Fruit fly (Drosophila melanogaster) whole organism, embryonic: ENCODE results near the gene Slc25A46a.
A peak's percentile ranks its signal among the peaks of the same experiment; 100 is the strongest.

Experiments
- Antp ChIP-seq: fragments of 200-800 bp; sonication (Bioruptor generic); optimal IDR thresholded peaks from 3 replicates; lab custom pipeline; 2016; ENCODE audit warnings: missing biosample characterization, missing genetic modification characterization
- Awh ChIP-seq: fragments of 200-800 bp; sonication (Bioruptor generic); IDR thresholded peaks from 2 replicates; pipeline ENCODE4, ENCODE4 v1.3.6; 2022; ENCODE audit warnings: missing biosample characterization, missing genetic modification characterization
- CG11560 ChIP-seq: fragments of 200-800 bp; sonication (Bioruptor generic); IDR thresholded peaks from 3 replicates; pipeline ENCODE4 v1.3.6; 2022; ENCODE audit warnings: missing biosample characterization, missing genetic modification characterization
- CG12155 ChIP-seq: fragments of 200-800 bp; sonication (Bioruptor generic); optimal IDR thresholded peaks from 3 replicates; lab custom pipeline; 2016; ENCODE audit warnings: missing biosample characterization, missing genetic modification characterization
- CG12659 ChIP-seq: fragments of 200-800 bp; sonication (Bioruptor generic); optimal IDR thresholded peaks from 3 replicates; lab custom pipeline; 2017; ENCODE audit warnings: mild to moderate bottlenecking, missing biosample characterization, missing genetic modification reagents, missing genetic modification characterization
- CG13775 ChIP-seq: fragments of 200-800 bp; sonication (Bioruptor generic); optimal IDR thresholded peaks from 3 replicates; lab custom pipeline; 2017; ENCODE audit warnings: missing biosample characterization, mild to moderate bottlenecking, missing genetic modification characterization
- CG14710 ChIP-seq: fragments of 200-800 bp; sonication (Bioruptor generic); optimal IDR thresholded peaks from 3 replicates; lab custom pipeline; 2019; ENCODE audit warnings: missing biosample characterization, mild to moderate bottlenecking, missing genetic modification characterization, moderate library complexity
- CG15479 ChIP-seq: fragments of 200-800 bp; sonication (Bioruptor generic); optimal IDR thresholded peaks from 3 replicates; lab custom pipeline; 2019; ENCODE audit warnings: missing biosample characterization, mild to moderate bottlenecking, missing genetic modification characterization, moderate library complexity
- CG16779 ChIP-seq: fragments of 200-800 bp; sonication (Bioruptor generic); IDR thresholded peaks from 2 replicates; pipeline ENCODE4 v1.3.6; 2022; ENCODE audit warnings: missing biosample characterization, missing genetic modification characterization
- CG1792 ChIP-seq: fragments of 200-800 bp; sonication (Bioruptor generic); optimal IDR thresholded peaks from 2 replicates; lab custom pipeline; 2016; ENCODE audit warnings: missing biosample characterization, missing genetic modification characterization
- CG30403 ChIP-seq: fragments of 200-800 bp; sonication (Bioruptor generic); optimal IDR thresholded peaks from 3 replicates; lab custom pipeline; 2016; ENCODE audit warnings: missing biosample characterization, missing genetic modification characterization
- CG3995 ChIP-seq: fragments of 200-800 bp; sonication (Bioruptor generic); optimal IDR thresholded peaks from 3 replicates; lab custom pipeline; 2016; ENCODE audit warnings: missing biosample characterization, missing genetic modification characterization
- CG4360 ChIP-seq: fragments of 200-800 bp; sonication (Bioruptor generic); IDR thresholded peaks from 2 replicates; pipeline ENCODE4 v1.3.6; 2022; ENCODE audit warnings: missing biosample characterization, missing genetic modification characterization
- CG43689 ChIP-seq: fragments of 200-800 bp; sonication (Bioruptor generic); IDR thresholded peaks from 2 replicates; pipeline ENCODE4 v1.3.6; 2022; ENCODE audit warnings: missing biosample characterization, missing genetic modification characterization
- CG8388 ChIP-seq: fragments of 200-800 bp; sonication (Bioruptor generic); optimal IDR thresholded peaks from 2 replicates; lab custom pipeline; 2019; ENCODE audit warnings: missing biosample characterization, mild to moderate bottlenecking, missing genetic modification characterization, moderate library complexity
- CG8478 ChIP-seq: fragments of >200 bp; optimal IDR thresholded peaks from 2 replicates; lab custom pipeline; 2018
- CTCF ChIP-seq: fragments of 200-800 bp; sonication (Bioruptor generic); optimal IDR thresholded peaks from 2 replicates; lab custom pipeline; 2017; ENCODE audit warnings: missing biosample characterization, mild to moderate bottlenecking, missing genetic modification characterization, moderate library complexity
- D ChIP-seq, 2 experiments: fragments of 200-800 bp in 1 of 2; fragments of >200 bp in 1 of 2; sonication (Bioruptor generic) in 1 of 2; optimal IDR thresholded peaks; 2 replicates in 1 of 2; 3 replicates in 1 of 2; lab custom pipeline; 2017; ENCODE audit warnings: mild to moderate bottlenecking in 1 of 2, missing biosample characterization in 1 of 2, missing genetic modification characterization in 1 of 2, missing genetic modification reagents in 1 of 2
- Deaf1 ChIP-seq: fragments of 200-800 bp; optimal IDR thresholded peaks from 3 replicates; lab custom pipeline; 2019; ENCODE audit warnings: missing biosample characterization, mild to moderate bottlenecking, missing genetic modification characterization, moderate library complexity
- Dek ChIP-seq: fragments of 200-800 bp; sonication (Bioruptor generic); optimal IDR thresholded peaks from 3 replicates; lab custom pipeline; 2019; ENCODE audit warnings: missing biosample characterization, mild to moderate bottlenecking, missing genetic modification characterization, moderate library complexity
- Dp ChIP-seq: fragments of 200-800 bp; sonication (Bioruptor generic); optimal IDR thresholded peaks from 2 replicates; lab custom pipeline; 2018; ENCODE audit warnings: missing biosample characterization, mild to moderate bottlenecking, missing genetic modification characterization, moderate library complexity
- E2f2 ChIP-seq: fragments of 200-800 bp; sonication (Bioruptor generic); IDR thresholded peaks from 2 replicates; pipeline ENCODE4 v1.3.6; 2022; ENCODE audit warnings: missing biosample characterization, missing genetic modification characterization
- Eip74EF ChIP-seq, 2 experiments: fragments of 200-800 bp in 1 of 2; fragments of >200 bp in 1 of 2; sonication (Bioruptor generic) in 1 of 2; optimal IDR thresholded peaks; 2 replicates each; lab custom pipeline; 2017 to 2019; ENCODE audit warnings: missing biosample characterization in 2 of 2, missing genetic modification characterization in 2 of 2, mild to moderate bottlenecking in 1 of 2, moderate library complexity in 1 of 2
- Ets65A ChIP-seq: fragments of 200-800 bp; sonication (Bioruptor generic); peaks from one replicate; lab custom pipeline; 2016; ENCODE audit warnings: missing biosample characterization, missing genetic modification characterization
- Fer3 ChIP-seq: fragments of 200-800 bp; sonication (Bioruptor generic); optimal IDR thresholded peaks from 2 replicates; lab custom pipeline; 2018; ENCODE audit warnings: missing biosample characterization, mild to moderate bottlenecking, missing genetic modification characterization, moderate library complexity
- H2.0 ChIP-seq: fragments of 200-800 bp; sonication (Bioruptor generic); IDR thresholded peaks from 2 replicates; pipeline ENCODE4 v1.3.6; 2022; ENCODE audit warnings: missing biosample characterization, missing genetic modification characterization
- HmgZ ChIP-seq: fragments of 200-800 bp; sonication (Bioruptor generic); optimal IDR thresholded peaks from 2 replicates; lab custom pipeline; 2018; ENCODE audit warnings: missing biosample characterization, mild to moderate bottlenecking, missing genetic modification characterization
- Nf-YB ChIP-seq: fragments of 200-800 bp; sonication (Bioruptor generic); optimal IDR thresholded peaks from 3 replicates; lab custom pipeline; 2019; ENCODE audit warnings: missing biosample characterization, mild to moderate bottlenecking, missing genetic modification characterization, moderate library complexity
- NfI ChIP-seq: fragments of 200-800 bp; sonication (Bioruptor generic); optimal IDR thresholded peaks from 3 replicates; lab custom pipeline; 2018; ENCODE audit warnings: missing biosample characterization, mild to moderate bottlenecking, missing genetic modification characterization, moderate library complexity
- ase ChIP-seq: fragments of 200-800 bp; sonication (Bioruptor generic); IDR thresholded peaks from 3 replicates; pipeline ENCODE4 v1.3.6; 2022; ENCODE audit warnings: missing biosample characterization, missing genetic modification characterization
- ato ChIP-seq: fragments of 200-800 bp; sonication (Bioruptor generic); IDR thresholded peaks from 2 replicates; pipeline ENCODE4 v1.3.6; 2022; ENCODE audit warnings: missing biosample characterization, missing genetic modification characterization; ENCODE audit not compliant: partially characterized antibody
- cg ChIP-seq: fragments of 200-800 bp; sonication (Bioruptor generic); optimal IDR thresholded peaks from 3 replicates; lab custom pipeline; 2019; ENCODE audit warnings: missing biosample characterization, mild to moderate bottlenecking, missing genetic modification characterization, moderate library complexity
- chn ChIP-seq: fragments of 200-800 bp; sonication (Bioruptor generic); optimal IDR thresholded peaks from 2 replicates; lab custom pipeline; 2016; ENCODE audit warnings: missing biosample characterization, missing genetic modification characterization
- corto ChIP-seq: fragments of 200-800 bp; sonication (Bioruptor generic); optimal IDR thresholded peaks from 2 replicates; lab custom pipeline; 2016; ENCODE audit warnings: missing biosample characterization, mild to moderate bottlenecking, missing genetic modification characterization, moderate library complexity
- crc ChIP-seq: fragments of 200-800 bp; sonication (Bioruptor generic); optimal IDR thresholded peaks from 2 replicates; lab custom pipeline; 2016; ENCODE audit warnings: missing biosample characterization, missing genetic modification characterization
- dm ChIP-seq: fragments of 200-800 bp; sonication (Bioruptor generic); optimal IDR thresholded peaks from 3 replicates; lab custom pipeline; 2016; ENCODE audit warnings: missing biosample characterization, missing genetic modification characterization
- dmrt11E ChIP-seq: fragments of 200-800 bp; sonication (Bioruptor generic); optimal IDR thresholded peaks from 3 replicates; lab custom pipeline; 2018; ENCODE audit warnings: missing biosample characterization, mild to moderate bottlenecking, missing genetic modification characterization, moderate library complexity
- h ChIP-seq: fragments of >200 bp; optimal IDR thresholded peaks from 2 replicates; lab custom pipeline; 2017
- hbn ChIP-seq: fragments of 200-800 bp; sonication (Bioruptor generic); IDR thresholded peaks from 2 replicates; pipeline ENCODE4 v1.3.6; 2022; ENCODE audit warnings: missing biosample characterization, missing genetic modification characterization; ENCODE audit not compliant: partially characterized antibody
- kay ChIP-seq: fragments of 200-800 bp; sonication (Bioruptor generic); optimal IDR thresholded peaks from 2 replicates; lab custom pipeline; 2016; ENCODE audit warnings: missing biosample characterization, missing genetic modification characterization
- mirr ChIP-seq: fragments of 200-800 bp; sonication (Bioruptor generic); optimal IDR thresholded peaks from 3 replicates; lab custom pipeline; 2018; ENCODE audit warnings: missing biosample characterization, mild to moderate bottlenecking, missing genetic modification characterization
- mld ChIP-seq: fragments of 200-800 bp; sonication (Bioruptor generic); IDR thresholded peaks from 3 replicates; pipeline ENCODE4 v1.3.6; 2022; ENCODE audit warnings: missing biosample characterization, missing genetic modification characterization; ENCODE audit not compliant: partially characterized antibody
- onecut ChIP-seq: fragments of 200-800 bp; sonication (Bioruptor generic); IDR thresholded peaks from 2 replicates; pipeline ENCODE4 v1.3.6; 2022; ENCODE audit warnings: missing biosample characterization, missing genetic modification characterization
- pan ChIP-seq, 4 experiments: fragments of >200 bp in 3 of 4; fragments of 200-800 bp in 1 of 4; sonication (Bioruptor generic) in 1 of 4; optimal IDR thresholded peaks in 3 of 4; IDR thresholded peaks in 1 of 4; 2 replicates each; pipeline versions ENCODE4 v1.3.6 to Lab custom; 2017 to 2022; ENCODE audit warnings: missing biosample characterization in 2 of 4, missing genetic modification characterization in 2 of 4, mixed read lengths in 1 of 4
- slou ChIP-seq: fragments of 200-800 bp; sonication (Bioruptor generic); optimal IDR thresholded peaks from 3 replicates; lab custom pipeline; 2016; ENCODE audit warnings: missing biosample characterization, missing genetic modification characterization
- sob ChIP-seq: fragments of 200-800 bp; sonication (Bioruptor generic); IDR thresholded peaks from 2 replicates; pipeline ENCODE4 v1.3.6; 2022; ENCODE audit warnings: missing biosample characterization, missing genetic modification characterization
- sqz ChIP-seq: fragments of 200-800 bp; sonication (Bioruptor generic); optimal IDR thresholded peaks from 3 replicates; lab custom pipeline; 2018; ENCODE audit warnings: missing biosample characterization, mild to moderate bottlenecking, missing genetic modification characterization
- ssp ChIP-seq: fragments of 200-800 bp; sonication (Bioruptor generic); IDR thresholded peaks from 2 replicates; pipeline ENCODE4 v1.3.6; 2022; ENCODE audit warnings: missing biosample characterization, missing genetic modification characterization
- tap ChIP-seq: fragments of 200-800 bp; optimal IDR thresholded peaks from 3 replicates; lab custom pipeline; 2019; ENCODE audit warnings: missing biosample characterization, mild to moderate bottlenecking, missing genetic modification characterization, moderate library complexity
- z ChIP-seq: fragments of 200-800 bp; sonication (Bioruptor generic); IDR thresholded peaks from 3 replicates; pipeline ENCODE4 v1.3.6; 2022; ENCODE audit warnings: missing biosample characterization, missing genetic modification characterization
- zen ChIP-seq: fragments of 200-800 bp; sonication (Bioruptor generic); optimal IDR thresholded peaks from 3 replicates; lab custom pipeline; 2018; ENCODE audit warnings: missing biosample characterization, mild to moderate bottlenecking, missing genetic modification characterization, moderate library complexity

Gene Slc25A46a

dm6 chrX:15944735-15945323, 38.7 kb upstream of the Slc25A46a start, which contains the start of gene Rrp47 (continued):
- TF ChIP-seq Nf-YB (GFP tag; lab: Kevin White, UChicago) = no peak
- no peak for TF ChIP-seq CG11560 (tag; lab: Robert Waterston, UW)
- no peak for TF ChIP-seq CG30403 (GFP tag; lab: Kevin White, UChicago)
- TF ChIP-seq CTCF (GFP tag; lab: Kevin White, UChicago) = no peak
- no peak for TF ChIP-seq CG12155 (GFP tag; lab: Kevin White, UChicago)
- TF ChIP-seq corto (GFP tag; lab: Kevin White, UChicago) = no peak
- TF ChIP-seq zen (tag; lab: Kevin White, UChicago) = peak; percentile 10
- no peak for TF ChIP-seq cg (GFP tag; lab: Kevin White, UChicago)
- TF ChIP-seq CG1792 (GFP tag; lab: Kevin White, UChicago) = no peak
- no peak for TF ChIP-seq Fer3
- TF ChIP-seq Eip74EF (GFP tag; optimal IDR thresholded peaks at IDR 0.05; lab: Kevin White, UChicago) = no peak
- no peak for TF ChIP-seq slou (GFP tag; lab: Kevin White, UChicago)
- no peak for TF ChIP-seq CG15479 (GFP tag; lab: Kevin White, UChicago)
- TF ChIP-seq mld (GFP tag; lab: Robert Waterston, UW) = no peak
- TF ChIP-seq ase (GFP tag; lab: Robert Waterston, UW) = no peak
- no peak for TF ChIP-seq mirr
- no peak for TF ChIP-seq NfI (GFP tag; lab: Kevin White, UChicago)
- TF ChIP-seq Antp (GFP tag; lab: Kevin White, UChicago) = no peak
- no peak for TF ChIP-seq H2.0 (GFP tag; lab: Robert Waterston, UW)
- no peak for TF ChIP-seq Awh (GFP tag; lab: Robert Waterston, UW)
- TF ChIP-seq onecut (GFP tag; lab: Robert Waterston, UW) = no peak
- TF ChIP-seq CG3995 (GFP tag; lab: Kevin White, UChicago) = peak; percentile 37
- TF ChIP-seq CG8388 (GFP tag; lab: Kevin White, UChicago) = no peak
- TF ChIP-seq tap (tag; lab: Kevin White, UChicago) = no peak
- TF ChIP-seq HmgZ (tag; lab: Kevin White, UChicago) = peak; percentile 10
- no peak for TF ChIP-seq CG4360 (GFP tag; lab: Robert Waterston, UW)
- no peak for TF ChIP-seq CG13775 (GFP tag; lab: Kevin White, UChicago)
- TF ChIP-seq CG16779 (GFP tag; lab: Robert Waterston, UW) = no peak
- TF ChIP-seq sob (GFP tag; lab: Robert Waterston, UW) = no peak
- no peak for TF ChIP-seq chn (GFP tag; lab: Kevin White, UChicago)
- no peak for TF ChIP-seq D (optimal IDR thresholded peaks at IDR 0.05; lab: Kevin White, UChicago)
- TF ChIP-seq D (GFP tag; optimal IDR thresholded peaks at IDR 0.05; lab: Kevin White, UChicago) = no peak
- no peak for TF ChIP-seq Dek (tag; lab: Kevin White, UChicago)
- TF ChIP-seq dm (GFP tag; lab: Kevin White, UChicago) = peak; percentile 8
- peak; percentile 14 for TF ChIP-seq Dp
- no peak for TF ChIP-seq Ets65A (GFP tag; lab: Kevin White, UChicago)
- no peak for TF ChIP-seq dmrt11E
- no peak for TF ChIP-seq Deaf1 (tag; lab: Kevin White, UChicago)
- TF ChIP-seq sqz = peak; percentile 32
- no peak for TF ChIP-seq pan (optimal IDR thresholded peaks at IDR 0.05; lab: Kevin White, UChicago)
- no peak for TF ChIP-seq pan (GFP tag; optimal IDR thresholded peaks at IDR 0.05 in 1 of 2, IDR thresholded peaks at IDR 0.05 in 1 of 2)
- no peak for TF ChIP-seq h (lab: Kevin White, UChicago)
- no peak for TF ChIP-seq kay (GFP tag; lab: Kevin White, UChicago)
- no peak for TF ChIP-seq CG8478 (lab: Kevin White, UChicago)
- no peak for TF ChIP-seq ato
- TF ChIP-seq crc (GFP tag; lab: Kevin White, UChicago) = no peak
- no peak for TF ChIP-seq z
- peak; percentile 94 for TF ChIP-seq ssp
- TF ChIP-seq CG43689 (GFP tag; lab: Robert Waterston, UW) = no peak
- TF ChIP-seq CG14710 (tag; lab: Kevin White, UChicago) = peak; percentile 6
- TF ChIP-seq CG12659 = peak; percentile 39
- no peak for TF ChIP-seq hbn (GFP tag; lab: Robert Waterston, UW)
- no peak for TF ChIP-seq E2f2 (GFP tag; lab: Robert Waterston, UW)
